Fruit fly (Drosophila melanogaster) Kc167 (cell line): ENCODE data around the gene Syx1A.

ENCODE experiments used
- Myc ChIP-seq: fragments of >200 bp; optimal IDR thresholded peaks from 2 replicates; lab custom pipeline; 2017; ENCODE audit warnings: missing external identifiers
- Sin3A ChIP-seq: fragments of >200 bp; optimal IDR thresholded peaks from 2 replicates; lab custom pipeline; 2018; ENCODE audit warnings: missing external identifiers
- h ChIP-seq: fragments of >200 bp; optimal IDR thresholded peaks from 3 replicates; lab custom pipeline; 2018; ENCODE audit warnings: missing external identifiers
- insv ChIP-seq: fragments of >200 bp; optimal IDR thresholded peaks from 3 replicates; lab custom pipeline; 2018; ENCODE audit warnings: missing external identifiers
- psq ChIP-seq: fragments of >200 bp; optimal IDR thresholded peaks from 2 replicates; lab custom pipeline; 2017; ENCODE audit warnings: missing external identifiers
- ttk ChIP-seq: sonication (Bioruptor generic); optimal IDR thresholded peaks from 2 replicates; lab custom pipeline; 2017; ENCODE audit warnings: missing external identifiers

Gene Syx1A

dm6 chr3R:24092590-24093151 is 12.9 kb downstream of the Syx1A start:
- TF ChIP-seq ttk (lab: Kevin White, UChicago): no peak
- no peak for TF ChIP-seq Sin3A (lab: Kevin White, UChicago)
- no peak for TF ChIP-seq Myc (lab: Kevin White, UChicago)
- TF ChIP-seq psq (lab: Kevin White, UChicago): no peak
- no peak for TF ChIP-seq h
- no peak for TF ChIP-seq insv (lab: Kevin White, UChicago)

- TF ChIP-seq Sin3A (lab: Kevin White, UChicago): no peak
- TF ChIP-seq ttk (lab: Kevin White, UChicago): no peak
Measured at dm6 chr3R:24091653-24092052, 13.9 kb downstream of the Syx1A start.

dm6 chr3R:24090143-24090542 is 15.4 kb downstream of the Syx1A start:
- TF ChIP-seq psq (lab: Kevin White, UChicago): no peak
- no peak for TF ChIP-seq ttk (lab: Kevin White, UChicago)

dm6 chr3R:24084975-24085374 is 20.6 kb downstream of the Syx1A start:
- TF ChIP-seq Myc (lab: Kevin White, UChicago): no peak
- no peak for TF ChIP-seq ttk (lab: Kevin White, UChicago)
- no peak for TF ChIP-seq psq (lab: Kevin White, UChicago)
- TF ChIP-seq Sin3A (lab: Kevin White, UChicago): no peak
- TF ChIP-seq insv (lab: Kevin White, UChicago): no peak
- TF ChIP-seq h: no peak

- no peak for TF ChIP-seq Myc (lab: Kevin White, UChicago)
- TF ChIP-seq ttk (lab: Kevin White, UChicago): no peak
- TF ChIP-seq psq (lab: Kevin White, UChicago): no peak
- TF ChIP-seq insv (lab: Kevin White, UChicago): no peak
- no peak for TF ChIP-seq h
- no peak for TF ChIP-seq Sin3A (lab: Kevin White, UChicago)
Measured at dm6 chr3R:24079613-24080012, 25.9 kb downstream of the Syx1A start.

- no peak for TF ChIP-seq psq (lab: Kevin White, UChicago)
- TF ChIP-seq h: no peak
- no peak for TF ChIP-seq insv (lab: Kevin White, UChicago)
- TF ChIP-seq Myc (lab: Kevin White, UChicago): no peak
- no peak for TF ChIP-seq ttk (lab: Kevin White, UChicago)
- TF ChIP-seq Sin3A (lab: Kevin White, UChicago): no peak
Measured at dm6 chr3R:24079110-24079509, 26.5 kb downstream of the Syx1A start.

dm6 chr3R:24073703-24074102 is 31.9 kb downstream of the Syx1A start:
- TF ChIP-seq Myc (lab: Kevin White, UChicago) (no peak), ttk (lab: Kevin White, UChicago) (no peak), Sin3A (lab: Kevin White, UChicago) (no peak)

- no peak for TF ChIP-seq Sin3A (lab: Kevin White, UChicago)
- no peak for TF ChIP-seq psq (lab: Kevin White, UChicago)
- TF ChIP-seq h: no peak
- TF ChIP-seq Myc (lab: Kevin White, UChicago): no peak
- TF ChIP-seq insv (lab: Kevin White, UChicago): no peak
Measured at dm6 chr3R:24069965-24070364, 35.6 kb downstream of the Syx1A start.

dm6 chr3R:24068830-24069229 is 36.7 kb downstream of the Syx1A start:
- TF ChIP-seq Sin3A (lab: Kevin White, UChicago): no peak
- TF ChIP-seq ttk (lab: Kevin White, UChicago): no peak
- no peak for TF ChIP-seq h
- no peak for TF ChIP-seq Myc (lab: Kevin White, UChicago)
- no peak for TF ChIP-seq insv (lab: Kevin White, UChicago)
- TF ChIP-seq psq (lab: Kevin White, UChicago): no peak

dm6 chr3R:24065718-24066117 is 39.8 kb downstream of the Syx1A start:
- no peak for TF ChIP-seq Myc (lab: Kevin White, UChicago)
- TF ChIP-seq h: no peak
- no peak for TF ChIP-seq insv (lab: Kevin White, UChicago)
- TF ChIP-seq Sin3A (lab: Kevin White, UChicago): no peak
- TF ChIP-seq ttk (lab: Kevin White, UChicago): no peak
- no peak for TF ChIP-seq psq (lab: Kevin White, UChicago)

- TF ChIP-seq ttk (lab: Kevin White, UChicago): no peak
- no peak for TF ChIP-seq insv (lab: Kevin White, UChicago)
- no peak for TF ChIP-seq Sin3A (lab: Kevin White, UChicago)
- TF ChIP-seq psq (lab: Kevin White, UChicago): no peak
- no peak for TF ChIP-seq h
- no peak for TF ChIP-seq Myc (lab: Kevin White, UChicago)
Measured at dm6 chr3R:24058041-24058440, 47.5 kb downstream of the Syx1A start, which contains the start of gene SMC1. SMC1 (plus strand) TSS chr3R:24058287.

dm6 chr3R:24057188-24057587 is 48.4 kb downstream of the Syx1A start, which contains the start of gene Hsp68:
Hsp68 (minus strand) TSS chr3R:24057310.
- TF ChIP-seq Myc (lab: Kevin White, UChicago) (no peak), ttk (lab: Kevin White, UChicago) (no peak), h (no peak), Sin3A (lab: Kevin White, UChicago) (no peak), psq (lab: Kevin White, UChicago) (no peak), insv (lab: Kevin White, UChicago) (no peak)

- no peak for TF ChIP-seq ttk (lab: Kevin White, UChicago)
- no peak for TF ChIP-seq h
- TF ChIP-seq Myc (lab: Kevin White, UChicago): no peak
- TF ChIP-seq insv (lab: Kevin White, UChicago): no peak
- no peak for TF ChIP-seq psq (lab: Kevin White, UChicago)
- TF ChIP-seq Sin3A (lab: Kevin White, UChicago): no peak
Measured at dm6 chr3R:24054227-24054626, 51.3 kb downstream of the Syx1A start, which contains the start of gene CG6000. CG6000 (plus strand) TSS chr3R:24054391.
